Worm (Caenorhabditis elegans) whole organism, late embryonic: Measurements from ENCODE around the gene str-74.

ENCODE experiments used
- C08G9.2 ChIP-seq: sonication (generic microtip); optimal IDR thresholded peaks from 2 replicates; lab custom pipeline; 2016; ENCODE audit warnings: mild to moderate bottlenecking, missing genetic modification characterization, moderate library complexity, missing compliant biosample characterization
- C38D4.7 ChIP-seq: fragments of 200-800 bp; sonication (Bioruptor generic); optimal IDR thresholded peaks from 2 replicates; lab custom pipeline; 2018; ENCODE audit warnings: mild to moderate bottlenecking, missing genetic modification characterization, moderate library complexity, missing compliant biosample characterization
- K02D7.2 ChIP-seq: sonication (generic microtip); optimal IDR thresholded peaks from 2 replicates; lab custom pipeline; 2017; ENCODE audit warnings: mild to moderate bottlenecking, missing genetic modification characterization, missing compliant biosample characterization
- K09A11.1 ChIP-seq: sonication (generic microtip); optimal IDR thresholded peaks from 2 replicates; lab custom pipeline; 2017; ENCODE audit warnings: antibody characterized with exemption, mild to moderate bottlenecking, missing genetic modification characterization, missing compliant biosample characterization; ENCODE audit not compliant: insufficient read depth
- ama-1 ChIP-seq: fragments of 150-350 bp; optimal IDR thresholded peaks from 2 replicates; lab custom pipeline; 2014
- ceh-14 ChIP-seq: sonication (generic microtip); optimal IDR thresholded peaks from 2 replicates; lab custom pipeline; 2016; ENCODE audit warnings: missing genotype, missing genetic modification characterization, missing compliant biosample characterization
- ceh-19 ChIP-seq: fragments of 200-800 bp; sonication (Bioruptor generic); optimal IDR thresholded peaks from 2 replicates; lab custom pipeline; 2018; ENCODE audit warnings: mild to moderate bottlenecking, missing genetic modification characterization, missing compliant biosample characterization
- ceh-22 ChIP-seq: sonication (generic microtip); optimal IDR thresholded peaks from 2 replicates; lab custom pipeline; 2017; ENCODE audit warnings: missing biosample characterization, missing genetic modification characterization
- ceh-31 ChIP-seq: sonication (generic microtip); optimal IDR thresholded peaks from 2 replicates; lab custom pipeline; 2016; ENCODE audit warnings: missing genetic modification characterization, missing compliant biosample characterization
- ceh-34 ChIP-seq: sonication (generic microtip); optimal IDR thresholded peaks from 2 replicates; lab custom pipeline; 2016; ENCODE audit warnings: mild to moderate bottlenecking, missing genetic modification characterization, missing compliant biosample characterization
- ceh-6 ChIP-seq: fragments of 200-800 bp; sonication (Bioruptor generic); optimal IDR thresholded peaks from 2 replicates; lab custom pipeline; 2018; ENCODE audit warnings: mild to moderate bottlenecking, missing genetic modification characterization, missing compliant biosample characterization
- che-1 ChIP-seq: sonication (generic microtip); optimal IDR thresholded peaks from 2 replicates; lab custom pipeline; 2016; ENCODE audit warnings: mild to moderate bottlenecking, missing genetic modification characterization, missing compliant biosample characterization
- dmd-4 ChIP-seq: sonication (generic microtip); optimal IDR thresholded peaks from 2 replicates; lab custom pipeline; 2016; ENCODE audit warnings: borderline replicate concordance, missing genetic modification characterization, missing compliant biosample characterization
- elt-2 ChIP-seq: sonication (generic microtip); optimal IDR thresholded peaks from 2 replicates; lab custom pipeline; 2016; ENCODE audit warnings: missing genetic modification reagents, missing genetic modification characterization, missing compliant biosample characterization
- elt-4 ChIP-seq: sonication (generic microtip); optimal IDR thresholded peaks from 2 replicates; lab custom pipeline; 2016; ENCODE audit warnings: missing genetic modification characterization, missing compliant biosample characterization
- fkh-10 ChIP-seq: fragments of 150-350 bp; optimal IDR thresholded peaks from 2 replicates; lab custom pipeline; 2014; ENCODE audit warnings: missing biosample characterization, missing genetic modification reagents, missing genetic modification characterization
- fkh-6 ChIP-seq: sonication (generic microtip); optimal IDR thresholded peaks from 2 replicates; lab custom pipeline; 2016; ENCODE audit warnings: missing genetic modification characterization, missing compliant biosample characterization
- hlh-15 ChIP-seq: sonication (generic microtip); optimal IDR thresholded peaks from 2 replicates; lab custom pipeline; 2016; ENCODE audit warnings: missing genetic modification characterization, missing compliant biosample characterization
- hlh-30 ChIP-seq: sonication (generic microtip); optimal IDR thresholded peaks from 2 replicates; lab custom pipeline; 2017; ENCODE audit warnings: antibody characterized with exemption, missing genetic modification characterization, missing compliant biosample characterization; ENCODE audit not compliant: insufficient read depth
- lin-11 ChIP-seq: fragments of 200-800 bp; sonication (Bioruptor generic); optimal IDR thresholded peaks from 2 replicates; lab custom pipeline; 2018; ENCODE audit warnings: mild to moderate bottlenecking, missing genetic modification characterization, missing compliant biosample characterization
- madf-2 ChIP-seq: sonication (generic microtip); optimal IDR thresholded peaks from 2 replicates; lab custom pipeline; 2017; ENCODE audit warnings: missing genetic modification characterization, missing compliant biosample characterization
- nfya-1 ChIP-seq: sonication (generic microtip); optimal IDR thresholded peaks from 2 replicates; lab custom pipeline; 2017; ENCODE audit warnings: missing genetic modification characterization, mild to moderate bottlenecking, missing compliant biosample characterization, antibody characterized with exemption, moderate library complexity
- pag-3 ChIP-seq: sonication (generic microtip); optimal IDR thresholded peaks from 2 replicates; lab custom pipeline; 2016; ENCODE audit warnings: missing compliant biosample characterization, missing genetic modification characterization, borderline replicate concordance
- pax-1 ChIP-seq: fragments of 150-350 bp; optimal IDR thresholded peaks from 2 replicates; lab custom pipeline; 2014; ENCODE audit warnings: missing biosample characterization, missing genetic modification characterization
- pha-2 ChIP-seq: sonication (generic microtip); optimal IDR thresholded peaks from 2 replicates; lab custom pipeline; 2017; ENCODE audit warnings: mild to moderate bottlenecking, missing genetic modification characterization, missing compliant biosample characterization
- pros-1 ChIP-seq: fragments of 150-350 bp; optimal IDR thresholded peaks from 2 replicates; lab custom pipeline; 2014; ENCODE audit warnings: missing biosample characterization, missing genetic modification reagents, missing genetic modification characterization
- ref-2 ChIP-seq: sonication (generic microtip); optimal IDR thresholded peaks from 2 replicates; lab custom pipeline; 2016; ENCODE audit warnings: missing genetic modification characterization, missing compliant biosample characterization
- sdc-2 ChIP-seq: sonication (generic microtip); optimal IDR thresholded peaks from 2 replicates; lab custom pipeline; 2016; ENCODE audit warnings: missing genotype, missing genetic modification characterization, missing compliant biosample characterization
- syd-9 ChIP-seq: sonication (generic microtip); optimal IDR thresholded peaks from 2 replicates; lab custom pipeline; 2016; ENCODE audit warnings: mild to moderate bottlenecking, missing genetic modification characterization, moderate library complexity, missing compliant biosample characterization
- tbx-2 ChIP-seq: sonication (generic microtip); optimal IDR thresholded peaks from 2 replicates; lab custom pipeline; 2016; ENCODE audit warnings: missing genetic modification characterization, missing compliant biosample characterization
- tbx-7 ChIP-seq: sonication (generic microtip); optimal IDR thresholded peaks from 2 replicates; lab custom pipeline; 2016; ENCODE audit warnings: missing genotype, missing genetic modification characterization, missing compliant biosample characterization
- ttx-3 ChIP-seq: sonication (generic microtip); optimal IDR thresholded peaks from 2 replicates; lab custom pipeline; 2016; ENCODE audit warnings: missing genetic modification reagents, missing genetic modification characterization, missing compliant biosample characterization
- unc-3 ChIP-seq, 2 experiments: fragments of 200-800 bp in 1 of 2; sonication (Bioruptor generic) in 1 of 2; sonication (generic microtip) in 1 of 2; conservative IDR thresholded peaks in 1 of 2; optimal IDR thresholded peaks in 1 of 2; 2 replicates each; pipeline versions ENCODE4 v1.3.6 to Lab custom; 2016 to 2022; ENCODE audit warnings: missing compliant biosample characterization in 2 of 2, missing genetic modification characterization in 2 of 2, missing genetic modification reagents in 1 of 2
- unc-42 ChIP-seq: sonication (generic microtip); optimal IDR thresholded peaks from 2 replicates; lab custom pipeline; 2016; ENCODE audit warnings: missing genotype, missing genetic modification characterization, missing compliant biosample characterization
- unc-55 ChIP-seq: sonication (generic microtip); optimal IDR thresholded peaks from 2 replicates; lab custom pipeline; 2017; ENCODE audit warnings: missing biosample characterization, missing genetic modification reagents, missing genetic modification characterization
- ztf-16 ChIP-seq: sonication (generic microtip); optimal IDR thresholded peaks from 2 replicates; lab custom pipeline; 2017; ENCODE audit warnings: missing genetic modification characterization, missing compliant biosample characterization

The str-74 gene

ce11 chrX:10205321-10205720 is 35.5 kb downstream of the str-74 start, which contains the start of gene sex-1:
Gene sex-1, minus strand, starts transcription at chrX:10205421.
- TF ChIP-seq fkh-10 (GFP tag; lab: Kevin White, UChicago) (no peak), ceh-22 (no peak), ceh-6 (GFP tag; lab: Kevin White, UChicago) (no peak), hlh-15 (tag; lab: Kevin White, UChicago) (no peak), elt-2 (tag; lab: Kevin White, UChicago) (no peak), C38D4.7 (no peak), pros-1 (tag; lab: Kevin White, UChicago) (no peak), C08G9.2 (tag; lab: Kevin White, UChicago) (no peak), tbx-7 (tag; lab: Kevin White, UChicago) (no peak), K09A11.1 (no peak), pha-2 (tag; lab: Kevin White, UChicago) (no peak), syd-9 (tag; lab: Kevin White, UChicago) (no peak), unc-3 (GFP tag; conservative IDR thresholded peaks at IDR 0.05; lab: Robert Waterston, UW) (no peak), unc-3 (tag; optimal IDR thresholded peaks at IDR 0.05; lab: Kevin White, UChicago) (no peak), ttx-3 (tag; lab: Kevin White, UChicago) (no peak), ceh-34 (no peak), K02D7.2 (no peak), pax-1 (tag; lab: Kevin White, UChicago) (no peak)

- no peak for TF ChIP-seq fkh-10 (GFP tag; lab: Kevin White, UChicago)
- no peak for TF ChIP-seq elt-4
- no peak for TF ChIP-seq C38D4.7
- TF ChIP-seq ceh-6 (GFP tag; lab: Kevin White, UChicago), result no peak
- TF ChIP-seq lin-11 (tag; lab: Kevin White, UChicago), result no peak
- TF ChIP-seq ceh-19 (GFP tag; lab: Kevin White, UChicago), result no peak
- TF ChIP-seq nfya-1 (tag; lab: Kevin White, UChicago), result no peak
- no peak for TF ChIP-seq ztf-16 (tag; lab: Kevin White, UChicago)
- no peak for TF ChIP-seq fkh-6 (tag; lab: Kevin White, UChicago)
- no peak for TF ChIP-seq dmd-4
- peak; percentile 42 for TF ChIP-seq ref-2 (tag; lab: Kevin White, UChicago)
- TF ChIP-seq unc-42, result no peak
- peak; percentile 22 for TF ChIP-seq elt-2 (tag; lab: Kevin White, UChicago)
- TF ChIP-seq tbx-2 (tag; lab: Kevin White, UChicago), result peak; percentile 34
- TF ChIP-seq che-1, result no peak
- TF ChIP-seq unc-3 (GFP tag; conservative IDR thresholded peaks at IDR 0.05; lab: Robert Waterston, UW), result no peak
- TF ChIP-seq unc-3 (tag; optimal IDR thresholded peaks at IDR 0.05; lab: Kevin White, UChicago), result no peak
- no peak for TF ChIP-seq syd-9 (tag; lab: Kevin White, UChicago)
- no peak for TF ChIP-seq madf-2 (tag; lab: Kevin White, UChicago)
- TF ChIP-seq pha-2 (tag; lab: Kevin White, UChicago), result no peak
- TF ChIP-seq ceh-31 (tag; lab: Kevin White, UChicago), result peak; percentile 27
- no peak for TF ChIP-seq pros-1 (tag; lab: Kevin White, UChicago)
- TF ChIP-seq pag-3 (tag; lab: Kevin White, UChicago), result no peak
- TF ChIP-seq ceh-34, result no peak
- peak; percentile 56 for TF ChIP-seq unc-55 (GFP tag; lab: Kevin White, UChicago)
- TF ChIP-seq ama-1, result no peak
- TF ChIP-seq ceh-14, result no peak
- peak; percentile 34 for TF ChIP-seq sdc-2 (tag; lab: Kevin White, UChicago)
Observed at ce11 chrX:10204313-10205063, 36.4 kb downstream of the str-74 start.

ce11 chrX:10203501-10203900 is 37.3 kb downstream of the str-74 start:
- TF ChIP-seq C08G9.2 (tag; lab: Kevin White, UChicago) (no peak), hlh-30 (tag; lab: Kevin White, UChicago) (peak; percentile 39)
